Worm (Caenorhabditis elegans) whole organism, L1 larva: ENCODE measurements around the gene T09A5.14.

Source experiments
- ama-1 ChIP-seq: fragments of 150-350 bp; optimal IDR thresholded peaks from 2 replicates; lab custom pipeline; 2014
- dpl-1 ChIP-seq, 3 experiments: fragments of 150-350 bp in 2 of 3; sonication (generic microtip) in 1 of 3; optimal IDR thresholded peaks; 2 replicates each; lab custom pipeline; 2014 to 2017; ENCODE audit warnings: missing biosample characterization in 3 of 3, missing genetic modification characterization in 3 of 3, missing genetic modification reagents in 3 of 3
- elt-2 ChIP-seq: sonication (generic microtip); optimal IDR thresholded peaks from 2 replicates; lab custom pipeline; 2016; ENCODE audit warnings: missing genetic modification characterization, mild to moderate bottlenecking, inconsistent platforms, missing compliant biosample characterization, missing genetic modification reagents
- jun-1 ChIP-seq: fragments of 150-350 bp; optimal IDR thresholded peaks from 2 replicates; lab custom pipeline; 2014; ENCODE audit warnings: missing biosample characterization, missing genetic modification reagents, missing genetic modification characterization
- lsy-2 ChIP-seq, 2 experiments: fragments of 150-350 bp; optimal IDR thresholded peaks; 2 replicates each; lab custom pipeline; 2014; ENCODE audit warnings: missing biosample characterization in 2 of 2, missing genetic modification characterization in 2 of 2
- nhr-12 ChIP-seq: sonication (generic microtip); optimal IDR thresholded peaks from 2 replicates; lab custom pipeline; 2017; ENCODE audit warnings: missing biosample characterization, missing genetic modification characterization
- nhr-237 ChIP-seq: fragments of 150-350 bp; optimal IDR thresholded peaks from 2 replicates; lab custom pipeline; 2014; ENCODE audit warnings: missing biosample characterization, missing genetic modification characterization
- nhr-47 ChIP-seq: sonication (generic microtip); optimal IDR thresholded peaks from 2 replicates; lab custom pipeline; 2016; ENCODE audit warnings: mild to moderate bottlenecking, missing genetic modification characterization, moderate library complexity, missing compliant biosample characterization
- rnt-1 ChIP-seq: sonication (generic microtip); optimal IDR thresholded peaks from 2 replicates; lab custom pipeline; 2016; ENCODE audit warnings: mild to moderate bottlenecking, missing genetic modification characterization, moderate library complexity, missing compliant biosample characterization
- skn-1 ChIP-seq: fragments of 150-350 bp; optimal IDR thresholded peaks from 2 replicates; lab custom pipeline; 2014; ENCODE audit warnings: missing biosample characterization, missing genetic modification characterization
- snu-23 ChIP-seq: sonication (generic microtip); optimal IDR thresholded peaks from 2 replicates; lab custom pipeline; 2016; ENCODE audit warnings: missing genetic modification characterization, missing compliant biosample characterization
- unc-62 ChIP-seq: fragments of 150-350 bp; optimal IDR thresholded peaks from 2 replicates; lab custom pipeline; 2014; ENCODE audit warnings: missing biosample characterization, missing genetic modification reagents, missing genetic modification characterization
- unc-86 ChIP-seq: sonication (generic microtip); optimal IDR thresholded peaks from 2 replicates; lab custom pipeline; 2016; ENCODE audit warnings: missing genetic modification characterization, missing compliant biosample characterization
- ztf-11 ChIP-seq, 2 experiments: sonication (generic microtip); optimal IDR thresholded peaks; 2 replicates each; lab custom pipeline; 2016 to 2017; ENCODE audit warnings: missing genetic modification characterization in 2 of 2, missing biosample characterization in 1 of 2, missing compliant biosample characterization in 1 of 2

- TF ChIP-seq rnt-1 (tag; lab: Kevin White, UChicago), result no peak
- no peak for TF ChIP-seq ama-1 (lab: Kevin White, UChicago)
- no peak for TF ChIP-seq nhr-12 (tag; lab: Kevin White, UChicago)
- TF ChIP-seq skn-1 (tag; lab: Kevin White, UChicago), result no peak
- TF ChIP-seq ztf-11 (tag; optimal IDR thresholded peaks at IDR 0.05; lab: Kevin White, UChicago), result no peak
- no peak for TF ChIP-seq unc-62 (GFP tag; lab: Kevin White, UChicago)
- no peak for TF ChIP-seq nhr-47
- no peak for TF ChIP-seq nhr-237 (tag; lab: Kevin White, UChicago)
- TF ChIP-seq dpl-1 (GFP tag; optimal IDR thresholded peaks at IDR 0.05; lab: Kevin White, UChicago), result no peak
- TF ChIP-seq elt-2 (tag; lab: Kevin White, UChicago), result no peak
- no peak for TF ChIP-seq snu-23 (GFP tag; lab: Kevin White, UChicago)
- no peak for TF ChIP-seq lsy-2 (tag; optimal IDR thresholded peaks at IDR 0.05; lab: Kevin White, UChicago)
- no peak for TF ChIP-seq unc-86
- TF ChIP-seq jun-1 (tag; lab: Kevin White, UChicago), result no peak
Observed at ce11 chrII:7809358-7809914, 22.7 kb upstream of the T09A5.14 start.
